Fruit fly (Drosophila melanogaster) whole organism, prepupa: Measurements from ENCODE around the gene cv.

ENCODE experiments used
- Blimp-1 ChIP-seq: fragments of 200-800 bp; sonication (Bioruptor generic); optimal IDR thresholded peaks from 3 replicates; lab custom pipeline; 2017; ENCODE audit warnings: missing biosample characterization, missing genetic modification characterization, mild to moderate bottlenecking, moderate library complexity, missing genetic modification reagents
- CG10631 ChIP-seq: fragments of 200-800 bp; sonication (Bioruptor generic); optimal IDR thresholded peaks from 2 replicates; lab custom pipeline; 2016; ENCODE audit warnings: missing biosample characterization, missing genetic modification characterization
- CG11294 ChIP-seq: fragments of 200-800 bp; sonication (Bioruptor generic); IDR thresholded peaks from 2 replicates; pipeline ENCODE4 v1.3.6; 2022; ENCODE audit warnings: missing biosample characterization, missing genetic modification characterization
- CG11762 ChIP-seq: fragments of 200-800 bp; sonication (Bioruptor generic); optimal IDR thresholded peaks from 3 replicates; lab custom pipeline; 2016; ENCODE audit warnings: missing biosample characterization, missing genetic modification characterization; ENCODE audit not compliant: insufficient read depth
- CG11902 ChIP-seq: fragments of 200-800 bp; sonication (Bioruptor generic); optimal IDR thresholded peaks from 3 replicates; lab custom pipeline; 2016; ENCODE audit warnings: missing biosample characterization, missing genetic modification characterization
- CG15336 ChIP-seq: fragments of 200-800 bp; sonication (Bioruptor generic); IDR thresholded peaks from 2 replicates; pipeline ENCODE4 v1.3.6; 2022; ENCODE audit warnings: missing biosample characterization, missing genetic modification characterization
- CG3032 ChIP-seq: fragments of 200-800 bp; optimal IDR thresholded peaks from 2 replicates; lab custom pipeline; 2019; ENCODE audit warnings: missing biosample characterization, mild to moderate bottlenecking, missing genetic modification characterization, moderate library complexity
- CG31627 ChIP-seq: fragments of 200-800 bp; sonication (Bioruptor generic); optimal IDR thresholded peaks from 3 replicates; lab custom pipeline; 2016; ENCODE audit warnings: missing biosample characterization, missing genetic modification characterization
- CG3919 ChIP-seq: fragments of 200-800 bp; sonication (Bioruptor generic); optimal IDR thresholded peaks from 3 replicates; lab custom pipeline; 2016; ENCODE audit warnings: missing biosample characterization, missing genetic modification characterization
- CG6163 ChIP-seq: fragments of 200-800 bp; sonication (Bioruptor generic); IDR thresholded peaks from 3 replicates; pipeline ENCODE4 v1.3.6; 2022; ENCODE audit warnings: missing biosample characterization, missing genetic modification characterization
- CG6276 ChIP-seq: fragments of 200-800 bp; sonication (Bioruptor generic); optimal IDR thresholded peaks from 2 replicates; lab custom pipeline; 2017; ENCODE audit warnings: missing biosample characterization, mild to moderate bottlenecking, missing genetic modification characterization
- CG6792 ChIP-seq: fragments of 200-800 bp; sonication (Bioruptor generic); optimal IDR thresholded peaks from 3 replicates; lab custom pipeline; 2016; ENCODE audit warnings: missing biosample characterization, missing genetic modification characterization
- CG6808 ChIP-seq: fragments of 200-800 bp; sonication (Bioruptor generic); optimal IDR thresholded peaks from 3 replicates; lab custom pipeline; 2017; ENCODE audit warnings: missing biosample characterization, missing genetic modification characterization, mild to moderate bottlenecking, moderate library complexity, missing genetic modification reagents
- CG6854 ChIP-seq: fragments of 200-800 bp; sonication (Bioruptor generic); optimal IDR thresholded peaks from 2 replicates; lab custom pipeline; 2017; ENCODE audit warnings: missing biosample characterization, mild to moderate bottlenecking, missing genetic modification characterization
- CG7368 ChIP-seq: fragments of 200-800 bp; sonication (Bioruptor generic); optimal IDR thresholded peaks from 3 replicates; lab custom pipeline; 2016; ENCODE audit warnings: missing biosample characterization, missing genetic modification characterization
- CG8119 ChIP-seq: fragments of 200-800 bp; sonication (Bioruptor generic); IDR thresholded peaks from 3 replicates; pipeline ENCODE4 v1.3.6; 2022; ENCODE audit warnings: missing biosample characterization, missing genetic modification characterization
- CG8319 ChIP-seq: fragments of 200-800 bp; sonication (Bioruptor generic); optimal IDR thresholded peaks from 3 replicates; lab custom pipeline; 2016; ENCODE audit warnings: missing biosample characterization, missing genetic modification characterization
- CG9139 ChIP-seq: fragments of 200-800 bp; sonication (Bioruptor generic); optimal IDR thresholded peaks from 3 replicates; lab custom pipeline; 2017; ENCODE audit warnings: missing biosample characterization, mild to moderate bottlenecking, missing genetic modification characterization
- Eip75B ChIP-seq: fragments of 200-800 bp; sonication (Bioruptor generic); optimal IDR thresholded peaks from 3 replicates; lab custom pipeline; 2016; ENCODE audit warnings: missing biosample characterization, missing genetic modification characterization
- Ets21C ChIP-seq: fragments of 200-800 bp; sonication (Bioruptor generic); optimal IDR thresholded peaks from 3 replicates; lab custom pipeline; 2016; ENCODE audit warnings: missing biosample characterization, missing genetic modification characterization
- Ets96B ChIP-seq: fragments of 200-800 bp; optimal IDR thresholded peaks from 2 replicates; lab custom pipeline; 2019; ENCODE audit warnings: missing biosample characterization, mild to moderate bottlenecking, missing genetic modification characterization, moderate library complexity
- Gug ChIP-seq: fragments of 200-800 bp; sonication (Bioruptor generic); IDR thresholded peaks from 2 replicates; pipeline ENCODE4 v1.3.6; 2022; ENCODE audit warnings: missing biosample characterization, missing genetic modification characterization
- Hr38 ChIP-seq: sonication (Bioruptor generic); optimal IDR thresholded peaks from 2 replicates; lab custom pipeline; 2016; ENCODE audit warnings: missing biosample characterization, missing genetic modification characterization
- Hr39 ChIP-seq: fragments of 200-800 bp; sonication (Bioruptor generic); optimal IDR thresholded peaks from 2 replicates; lab custom pipeline; 2016; ENCODE audit warnings: missing biosample characterization, missing genetic modification characterization
- Hr4 ChIP-seq: fragments of 200-800 bp; sonication (Bioruptor generic); optimal IDR thresholded peaks from 3 replicates; lab custom pipeline; 2016; ENCODE audit warnings: missing biosample characterization, missing genetic modification characterization
- Lpt ChIP-seq: fragments of 200-800 bp; sonication (Bioruptor generic); optimal IDR thresholded peaks from 3 replicates; lab custom pipeline; 2016; ENCODE audit warnings: missing biosample characterization, missing genetic modification characterization
- OdsH ChIP-seq: fragments of 200-800 bp; sonication (Bioruptor generic); optimal IDR thresholded peaks from 3 replicates; lab custom pipeline; 2016; ENCODE audit warnings: missing biosample characterization, missing genetic modification characterization
- Sox102F ChIP-seq: fragments of 200-800 bp; sonication (Bioruptor generic); optimal IDR thresholded peaks from 2 replicates; lab custom pipeline; 2016; ENCODE audit warnings: missing biosample characterization, mild to moderate bottlenecking, missing genetic modification characterization
- Sox14 ChIP-seq: fragments of 200-800 bp; sonication (Bioruptor generic); optimal IDR thresholded peaks from 3 replicates; lab custom pipeline; 2016; ENCODE audit warnings: missing biosample characterization, missing genetic modification characterization
- Sox15 ChIP-seq: fragments of 200-800 bp; sonication (Bioruptor generic); optimal IDR thresholded peaks from 3 replicates; lab custom pipeline; 2016; ENCODE audit warnings: missing biosample characterization, missing genetic modification characterization
- achi ChIP-seq: fragments of 200-800 bp; sonication (Bioruptor generic); optimal IDR thresholded peaks from 3 replicates; lab custom pipeline; 2016; ENCODE audit warnings: missing biosample characterization, missing genetic modification characterization
- acj6 ChIP-seq: fragments of 200-800 bp; sonication (Bioruptor generic); optimal IDR thresholded peaks from 3 replicates; lab custom pipeline; 2016; ENCODE audit warnings: missing biosample characterization, missing genetic modification characterization
- cyc ChIP-seq: fragments of 200-800 bp; sonication (Bioruptor generic); optimal IDR thresholded peaks from 3 replicates; lab custom pipeline; 2016; ENCODE audit warnings: missing biosample characterization, missing genetic modification characterization
- dac ChIP-seq: fragments of 200-800 bp; sonication (Bioruptor generic); optimal IDR thresholded peaks from 2 replicates; lab custom pipeline; 2017; ENCODE audit warnings: missing biosample characterization, mild to moderate bottlenecking, missing genetic modification characterization
- dsx ChIP-seq: fragments of 200-800 bp; optimal IDR thresholded peaks from 3 replicates; lab custom pipeline; 2019; ENCODE audit warnings: missing biosample characterization, mild to moderate bottlenecking, missing genetic modification characterization, moderate library complexity; ENCODE audit not compliant: poor library complexity, severe bottlenecking
- eg ChIP-seq: fragments of 200-800 bp; sonication (Bioruptor generic); IDR thresholded peaks from 3 replicates; pipeline ENCODE4 v1.3.6; 2022; ENCODE audit warnings: missing biosample characterization, missing genetic modification characterization
- esn ChIP-seq: fragments of 200-800 bp; sonication (Bioruptor generic); optimal IDR thresholded peaks from 2 replicates; lab custom pipeline; 2016; ENCODE audit warnings: missing biosample characterization, mild to moderate bottlenecking, missing genetic modification characterization, moderate library complexity
- fd59A ChIP-seq: fragments of 200-800 bp; sonication (Bioruptor generic); optimal IDR thresholded peaks from 2 replicates; lab custom pipeline; 2017; ENCODE audit warnings: missing biosample characterization, mild to moderate bottlenecking, missing genetic modification characterization, missing genetic modification reagents
- fd85E ChIP-seq: fragments of 200-800 bp; sonication (Bioruptor generic); optimal IDR thresholded peaks from 3 replicates; lab custom pipeline; 2016; ENCODE audit warnings: missing biosample characterization, missing genetic modification characterization
- fkh ChIP-seq: fragments of 200-800 bp; sonication (Bioruptor generic); optimal IDR thresholded peaks from 3 replicates; lab custom pipeline; 2017; ENCODE audit warnings: missing biosample characterization, mild to moderate bottlenecking, missing genetic modification characterization, moderate library complexity
- lz ChIP-seq: fragments of 200-800 bp; sonication (Bioruptor generic); optimal IDR thresholded peaks from 3 replicates; lab custom pipeline; 2016; ENCODE audit warnings: missing biosample characterization, missing genetic modification characterization
- net ChIP-seq: fragments of 200-800 bp; sonication (Bioruptor generic); optimal IDR thresholded peaks from 3 replicates; lab custom pipeline; 2016; ENCODE audit warnings: missing biosample characterization, missing genetic modification characterization
- pdm3 ChIP-seq: fragments of 200-800 bp; sonication (Bioruptor generic); optimal IDR thresholded peaks from 3 replicates; lab custom pipeline; 2016; ENCODE audit warnings: missing biosample characterization, missing genetic modification characterization
- ss ChIP-seq, 2 experiments: fragments of 200-800 bp; sonication (Bioruptor generic); optimal IDR thresholded peaks; 2 replicates in 1 of 2; 3 replicates in 1 of 2; lab custom pipeline; 2017 to 2018; ENCODE audit warnings: mild to moderate bottlenecking in 2 of 2, missing biosample characterization in 2 of 2, missing genetic modification characterization in 2 of 2, moderate library complexity in 1 of 2
- svp ChIP-seq: fragments of 200-800 bp; sonication (Bioruptor generic); peaks from one replicate; lab custom pipeline; 2016; ENCODE audit warnings: missing biosample characterization, missing genetic modification characterization
- topi ChIP-seq: fragments of 200-800 bp; sonication (Bioruptor generic); optimal IDR thresholded peaks from 3 replicates; lab custom pipeline; 2016; ENCODE audit warnings: missing biosample characterization, missing genetic modification characterization

The cv gene

DNA sequence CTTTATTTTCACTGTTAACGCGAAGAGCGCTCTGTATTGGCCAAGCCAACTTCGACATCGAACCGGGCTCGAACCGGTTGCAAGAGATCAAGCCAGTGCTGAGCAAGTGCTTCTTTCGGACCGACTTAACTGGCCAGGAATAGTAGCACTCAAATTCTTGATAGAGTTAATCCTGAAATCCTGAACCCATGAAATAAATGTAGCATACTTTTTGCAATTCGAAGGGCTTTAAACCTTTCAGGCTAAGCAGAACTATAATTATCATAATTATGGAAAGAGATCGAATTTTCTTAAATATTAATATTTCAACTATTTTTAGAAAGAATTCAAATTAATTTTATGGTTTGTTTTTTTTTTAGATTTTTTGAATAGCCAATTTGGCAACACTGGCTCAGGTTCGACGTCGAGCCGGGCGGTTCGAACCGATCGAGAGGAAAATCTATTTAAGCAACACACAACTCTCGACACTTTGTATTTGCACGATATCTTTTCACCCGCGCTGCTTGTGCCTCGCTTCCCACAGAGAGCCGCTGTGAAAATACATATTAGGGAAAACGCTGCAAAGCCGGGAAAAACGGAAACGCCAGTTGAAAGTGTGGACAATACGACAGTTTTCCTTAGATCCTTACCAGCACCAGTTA is 8.4 kb downstream of the cv start, which contains the start of gene AdamTS-B (continued):
- TF ChIP-seq Ets96B (peak; percentile 49), Gug (GFP tag; lab: Robert Waterston, UW) (peak; percentile 63; the same call in 1 of the 2 replicates), CG11294 (peak; percentile 60; the same call in 1 of the 2 replicates), CG15336 (GFP tag; lab: Robert Waterston, UW) (peak; percentile 69), Blimp-1 (peak; percentile 28), CG8119 (GFP tag; lab: Robert Waterston, UW) (peak; percentile 80), Sox15 (GFP tag; lab: Kevin White, UChicago) (peak; percentile 46), dsx (peak; percentile 57), Lpt (GFP tag; lab: Kevin White, UChicago) (peak; percentile 57), acj6 (GFP tag; lab: Kevin White, UChicago) (peak; percentile 62), ss (GFP tag; optimal IDR thresholded peaks at IDR 0.05; lab: Kevin White, UChicago) (no peak), Hr4 (peak; percentile 69), CG7368 (GFP tag; lab: Kevin White, UChicago) (peak; percentile 57), esn (GFP tag; lab: Kevin White, UChicago) (peak; percentile 67), CG10631 (GFP tag; lab: Kevin White, UChicago) (peak; percentile 57), fd85E (GFP tag; lab: Kevin White, UChicago) (no peak), CG11902 (peak; percentile 29), Ets21C (GFP tag; lab: Kevin White, UChicago) (peak; percentile 26), CG6163 (GFP tag; lab: Robert Waterston, UW) (peak; percentile 78), cyc (peak; percentile 52), net (GFP tag; lab: Kevin White, UChicago) (peak; percentile 48), pdm3 (GFP tag; lab: Kevin White, UChicago) (peak; percentile 62), Sox14 (GFP tag; lab: Kevin White, UChicago) (peak; percentile 44), CG8319 (GFP tag; lab: Kevin White, UChicago) (peak; percentile 16), fd59A (GFP tag; lab: Kevin White, UChicago) (peak; percentile 70), CG3032 (tag; lab: Kevin White, UChicago) (peak; percentile 69), svp (no peak), dac (peak; percentile 46), Hr39 (GFP tag; lab: Kevin White, UChicago) (peak; percentile 35), lz (GFP tag; lab: Kevin White, UChicago) (peak; percentile 74), CG6276 (peak; percentile 80), CG31627 (GFP tag; lab: Kevin White, UChicago) (peak; percentile 55), Hr38 (no peak), CG11762 (GFP tag; lab: Kevin White, UChicago) (peak; percentile 45)

DNA sequence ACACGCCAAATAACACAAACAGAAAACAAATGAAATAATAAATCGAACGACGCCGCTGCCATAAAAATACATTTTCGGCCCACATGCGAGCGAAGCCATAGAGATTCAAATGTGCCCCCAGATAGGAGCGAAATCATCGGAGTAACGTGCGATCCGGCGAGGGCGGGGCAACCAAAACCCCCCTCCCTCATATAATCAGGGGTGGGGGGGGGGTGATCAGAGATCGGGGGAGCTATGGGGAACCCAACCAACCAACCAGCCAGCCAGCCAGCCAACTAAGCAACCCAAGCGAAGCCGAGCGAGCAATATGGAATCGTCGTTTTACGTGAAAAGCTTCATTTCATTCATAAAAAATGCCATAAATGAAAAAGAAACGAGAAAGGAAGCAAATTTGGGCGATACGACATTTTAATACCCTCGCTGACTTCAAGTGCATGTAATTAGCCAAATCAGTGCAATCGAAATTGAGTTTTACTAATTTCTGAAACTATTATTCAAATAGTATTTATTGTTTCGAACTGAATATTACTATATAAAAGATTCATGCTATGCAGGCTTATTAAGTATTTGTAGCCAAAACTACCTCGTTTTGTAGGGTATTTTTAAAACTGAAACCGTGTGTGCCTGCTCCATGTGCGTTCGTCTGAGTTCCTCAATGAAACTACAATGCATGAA is 10.2 kb downstream of the cv start:
- TF ChIP-seq CG6854 (no peak), Sox102F (peak; percentile 61), OdsH (GFP tag; lab: Kevin White, UChicago) (peak; percentile 70), CG3032 (tag; lab: Kevin White, UChicago) (peak; percentile 51), CG31627 (GFP tag; lab: Kevin White, UChicago) (peak; percentile 61), CG6163 (GFP tag; lab: Robert Waterston, UW) (peak; percentile 63; the same call in 2 of the 3 replicates), Hr4 (peak; percentile 75), CG3919 (GFP tag; lab: Kevin White, UChicago) (peak; percentile 70), CG6808 (GFP tag; lab: Kevin White, UChicago) (peak; percentile 44), CG6792 (peak; percentile 70), esn (GFP tag; lab: Kevin White, UChicago) (peak; percentile 71), Ets21C (GFP tag; lab: Kevin White, UChicago) (peak; percentile 44), CG11902 (peak; percentile 24), CG9139 (GFP tag; lab: Kevin White, UChicago) (no peak), achi (GFP tag; lab: Kevin White, UChicago) (peak; percentile 62), dsx (peak; percentile 60), Eip75B (GFP tag; lab: Kevin White, UChicago) (peak; percentile 69), fkh (GFP tag; lab: Kevin White, UChicago) (no peak), Hr39 (GFP tag; lab: Kevin White, UChicago) (peak; percentile 67), Hr38 (no peak), eg (GFP tag; lab: Robert Waterston, UW) (peak; percentile 49; the same call in 1 of the 3 replicates), Lpt (GFP tag; lab: Kevin White, UChicago) (peak; percentile 53), svp (peak; percentile 83), CG8319 (GFP tag; lab: Kevin White, UChicago) (peak; percentile 21), ss (GFP tag; optimal IDR thresholded peaks at IDR 0.05; lab: Kevin White, UChicago) (peak; percentile 2 to 60), topi (GFP tag; lab: Kevin White, UChicago) (peak; percentile 74), Gug (GFP tag; lab: Robert Waterston, UW) (peak; percentile 57)
